Worm (Caenorhabditis elegans) whole organism, midembryonic: ENCODE results near the gene nspb-1.

ENCODE experiments used
- T22C8.4 ChIP-seq: fragments of 200-800 bp; sonication (Bioruptor generic); IDR thresholded peaks from 2 replicates; pipeline ENCODE4 v1.3.6; 2022; ENCODE audit warnings: missing genetic modification characterization, missing compliant biosample characterization
- cog-1 ChIP-seq: sonication (generic microtip); optimal IDR thresholded peaks from 2 replicates; lab custom pipeline; 2016; ENCODE audit warnings: missing genetic modification characterization, missing compliant biosample characterization
- flt-1 ChIP-seq: fragments of 200-800 bp; sonication (Bioruptor generic); IDR thresholded peaks from 2 replicates; pipeline ENCODE4 v1.3.6; 2022; ENCODE audit warnings: missing genetic modification characterization, missing compliant biosample characterization
- klf-2 ChIP-seq: fragments of 200-800 bp; sonication (Bioruptor generic); conservative IDR thresholded peaks from 2 replicates; pipeline ENCODE4 v1.3.6; 2022; ENCODE audit warnings: missing genetic modification reagents, missing genetic modification characterization, missing compliant biosample characterization
- med-1 ChIP-seq: sonication (generic microtip); optimal IDR thresholded peaks from 2 replicates; lab custom pipeline; 2017; ENCODE audit warnings: missing genetic modification characterization, mild to moderate bottlenecking, missing compliant biosample characterization, antibody characterized with exemption, missing genetic modification reagents; ENCODE audit not compliant: insufficient read depth
- ref-1 ChIP-seq: fragments of 200-800 bp; sonication (Bioruptor generic); conservative IDR thresholded peaks from 2 replicates; pipeline ENCODE4 v1.3.6; 2022; ENCODE audit warnings: missing genetic modification reagents, missing genetic modification characterization, missing compliant biosample characterization
- tab-1 ChIP-seq: fragments of 200-800 bp; sonication (Bioruptor generic); IDR thresholded peaks from 2 replicates; pipeline ENCODE4 v1.3.6; 2022; ENCODE audit warnings: missing genetic modification characterization, missing compliant biosample characterization
- ztf-23 ChIP-seq: fragments of 200-800 bp; sonication (Bioruptor generic); IDR thresholded peaks from 2 replicates; pipeline ENCODE4 v1.3.6; 2022; ENCODE audit warnings: missing genetic modification reagents, missing genetic modification characterization, missing compliant biosample characterization
- ztf-29 ChIP-seq: fragments of 200-800 bp; sonication (Bioruptor generic); IDR thresholded peaks from 2 replicates; pipeline ENCODE4 v1.3.6; 2022; ENCODE audit warnings: missing genetic modification reagents, missing genetic modification characterization, missing compliant biosample characterization

- TF ChIP-seq tab-1 (no peak), ref-1 (GFP tag; lab: Robert Waterston, UW) (no peak), ztf-29 (GFP tag; lab: Robert Waterston, UW) (no peak), flt-1 (GFP tag; lab: Robert Waterston, UW) (no peak), T22C8.4 (no peak), klf-2 (GFP tag; lab: Robert Waterston, UW) (no peak), ztf-23 (GFP tag; lab: Robert Waterston, UW) (no peak), cog-1 (no peak), med-1 (GFP tag; lab: Kevin White, UChicago) (no peak)
These were observed 11.5 kb upstream of the nspb-1 start, which contains the start of gene F15B10.3 for ce11 chrIV:6602376-6602775.
